Worm (Caenorhabditis elegans): ENCODE results near the gene sftd-3.

sftd-3 gene

ce11 chrII:9009976-9010702 lies 46.2 kb upstream of the sftd-3 start:
- TF ChIP-seq aha-1 (tag; optimal IDR thresholded peaks at IDR 0.05) (no peak), pax-3 (tag; optimal IDR thresholded peaks at IDR 0.05) (peak; percentile 67), irx-1 (tag; optimal IDR thresholded peaks at IDR 0.05) (no peak), dsc-1 (tag; optimal IDR thresholded peaks at IDR 0.05) (peak; percentile 55), Y116A8C.19 (tag; optimal IDR thresholded peaks at IDR 0.05; ENCODE audit: borderline replicate concordance) (no peak), efl-1 (optimal IDR thresholded peaks at IDR 0.05) (no peak), efl-1 (GFP tag; optimal IDR thresholded peaks at IDR 0.05 in 1 of 2) (peak in 1 of 2 experiments; percentile 59), dpl-1 (GFP tag; optimal IDR thresholded peaks at IDR 0.05) (no peak), mab-9 (GFP tag; IDR thresholded peaks at IDR 0.05) (no peak), tlp-1 (tag; optimal IDR thresholded peaks at IDR 0.05) (peak; percentile 52), sox-4 (tag; optimal IDR thresholded peaks at IDR 0.05) (peak; percentile 35), lir-3 (tag; optimal IDR thresholded peaks at IDR 0.05; ENCODE audit: poor library complexity) (no peak), unc-86 (tag; optimal IDR thresholded peaks at IDR 0.05) (no peak), ceh-82 (tag; optimal IDR thresholded peaks at IDR 0.05) (no peak), C04F5.9 (tag; optimal IDR thresholded peaks at IDR 0.05) (no peak), nhr-20 (tag; optimal IDR thresholded peaks at IDR 0.05) (no peak), hlh-17 (GFP tag; optimal IDR thresholded peaks at IDR 0.05; ENCODE audit: borderline replicate concordance) (no peak), hpl-2 (GFP tag; optimal IDR thresholded peaks at IDR 0.05) (no peak), nhr-47 (tag; optimal IDR thresholded peaks at IDR 0.05) (peak; percentile 57), pqm-1 (tag; optimal IDR thresholded peaks at IDR 0.05) (peak; percentile 76), ceh-8 (GFP tag; optimal IDR thresholded peaks at IDR 0.05) (no peak), lsy-2 (tag; optimal IDR thresholded peaks at IDR 0.05) (no peak), isw-1 (GFP tag; IDR thresholded peaks at IDR 0.05) (no peak), elt-2 (tag; optimal IDR thresholded peaks at IDR 0.05) (peak; percentile 88), nhr-71 (tag; optimal IDR thresholded peaks at IDR 0.05) (peak; percentile 84), fkh-8 (tag; optimal IDR thresholded peaks at IDR 0.05) (peak; percentile 82), mef-2 (tag; optimal IDR thresholded peaks at IDR 0.05) (no peak)

- no peak for TF ChIP-seq lin-35 (GFP tag; optimal IDR thresholded peaks at IDR 0.05)
- no peak for TF ChIP-seq ztf-11 (tag; optimal IDR thresholded peaks at IDR 0.05)
- no peak for TF ChIP-seq mep-1 (tag; optimal IDR thresholded peaks at IDR 0.05)
- no peak for TF ChIP-seq ceh-8 (GFP tag; optimal IDR thresholded peaks at IDR 0.05)
- TF ChIP-seq ztf-4 (tag; optimal IDR thresholded peaks at IDR 0.05) = no peak
Observed at ce11 chrII:9007741-9008140, 43.8 kb upstream of the sftd-3 start.

ce11 chrII:9005067-9005466 lies 41.1 kb upstream of the sftd-3 start, which contains the start of gene F44G4.7:
Gene F44G4.7 (minus strand): TSS chrII:9005167.
- TF ChIP-seq nhr-90 (tag; optimal IDR thresholded peaks at IDR 0.05; ENCODE audit: poor library complexity) (no peak), unc-62 (GFP tag; optimal IDR thresholded peaks at IDR 0.05) (no peak), fkh-8 (tag; optimal IDR thresholded peaks at IDR 0.05) (peak; percentile 7)

ce11 chrII:9001743-9002222 lies 37.8 kb upstream of the sftd-3 start, which contains the start of gene F44G4.6:
Gene F44G4.6 (minus strand): TSS chrII:9001793.
- no peak for TF ChIP-seq unc-30 (tag; optimal IDR thresholded peaks at IDR 0.05)
- no peak for TF ChIP-seq efl-1 (optimal IDR thresholded peaks at IDR 0.05)
- TF ChIP-seq efl-1 (GFP tag; optimal IDR thresholded peaks at IDR 0.05 in 1 of 2) = peak in 1 of 2 experiments; percentile 28
- TF ChIP-seq zag-1 (tag; optimal IDR thresholded peaks at IDR 0.05) = no peak
- no peak for TF ChIP-seq dsc-1 (tag; optimal IDR thresholded peaks at IDR 0.05)

Data from whole organism, L1 larva.